Worm (Caenorhabditis elegans): ENCODE measurements around the gene math-45.

ce11 chrII:1478522-1478921, 38.7 kb downstream of the math-45 start:
- TF ChIP-seq ama-1 (optimal IDR thresholded peaks at IDR 0.05), result no peak
- TF ChIP-seq ztf-11 (tag; optimal IDR thresholded peaks at IDR 0.05), result no peak
- TF ChIP-seq lin-39 (tag; optimal IDR thresholded peaks at IDR 0.05), result no peak
- TF ChIP-seq unc-86 (tag; optimal IDR thresholded peaks at IDR 0.05), result no peak
- no peak for TF ChIP-seq sup-37 (GFP tag; optimal IDR thresholded peaks at IDR 0.05)
- no peak for TF ChIP-seq egl-27 (tag; optimal IDR thresholded peaks at IDR 0.05)
- no peak for TF ChIP-seq lsy-2 (tag; optimal IDR thresholded peaks at IDR 0.05)
